Worm (Caenorhabditis elegans): ENCODE results near the gene Y32B12B.1.

The Y32B12B.1 gene

ce11 chrV:16570697-16571096 is 33.9 kb downstream of the Y32B12B.1 start, which contains the start of gene nhr-233:
nhr-233 (minus strand) TSS chrV:16570797.
- no peak for TF ChIP-seq lin-32 (GFP tag; optimal IDR thresholded peaks at IDR 0.05)
- no peak for TF ChIP-seq nhr-237 (tag; optimal IDR thresholded peaks at IDR 0.05)
- TF ChIP-seq nhr-76 (tag; optimal IDR thresholded peaks at IDR 0.05): no peak
- TF ChIP-seq bed-3 (GFP tag; optimal IDR thresholded peaks at IDR 0.05): no peak

ce11 chrV:16573168-16573567 is 36.4 kb downstream of the Y32B12B.1 start, which contains the start of gene str-149:
str-149 (plus strand) TSS chrV:16573468.
- TF ChIP-seq ces-1 (GFP tag; optimal IDR thresholded peaks at IDR 0.05): no peak
- no peak for TF ChIP-seq cnd-1 (tag; optimal IDR thresholded peaks at IDR 0.05)
- TF ChIP-seq unc-62 (GFP tag; optimal IDR thresholded peaks at IDR 0.05): no peak
- TF ChIP-seq ceh-83 (GFP tag; optimal IDR thresholded peaks at IDR 0.05): no peak
- no peak for TF ChIP-seq mab-5 (tag; optimal IDR thresholded peaks at IDR 0.05)
- TF ChIP-seq ceh-39 (tag; optimal IDR thresholded peaks at IDR 0.05): no peak
- no peak for TF ChIP-seq mls-2 (tag; optimal IDR thresholded peaks at IDR 0.05)
- no peak for TF ChIP-seq unc-39 (tag; optimal IDR thresholded peaks at IDR 0.05)
- TF ChIP-seq ham-2 (GFP tag; optimal IDR thresholded peaks at IDR 0.05): no peak
- no peak for TF ChIP-seq M03D4.4 (tag; optimal IDR thresholded peaks at IDR 0.05)
- no peak for TF ChIP-seq ztf-11 (tag; optimal IDR thresholded peaks at IDR 0.05)
- no peak for TF ChIP-seq lsy-2 (tag; optimal IDR thresholded peaks at IDR 0.05)
- no peak for TF ChIP-seq drap-1 (GFP tag; optimal IDR thresholded peaks at IDR 0.05)
- no peak for TF ChIP-seq nhr-2 (tag; optimal IDR thresholded peaks at IDR 0.05)
- TF ChIP-seq hlh-1 (tag; optimal IDR thresholded peaks at IDR 0.05): no peak
- TF ChIP-seq lin-13 (tag; optimal IDR thresholded peaks at IDR 0.05): no peak
- no peak for TF ChIP-seq mep-1 (tag; optimal IDR thresholded peaks at IDR 0.05)
- no peak for TF ChIP-seq elt-1 (tag; optimal IDR thresholded peaks at IDR 0.05; ENCODE audit: borderline replicate concordance, insufficient read depth)
- no peak for TF ChIP-seq tbx-8 (GFP tag; optimal IDR thresholded peaks at IDR 0.05)
- TF ChIP-seq nhr-12 (tag; optimal IDR thresholded peaks at IDR 0.05): no peak

DNA sequence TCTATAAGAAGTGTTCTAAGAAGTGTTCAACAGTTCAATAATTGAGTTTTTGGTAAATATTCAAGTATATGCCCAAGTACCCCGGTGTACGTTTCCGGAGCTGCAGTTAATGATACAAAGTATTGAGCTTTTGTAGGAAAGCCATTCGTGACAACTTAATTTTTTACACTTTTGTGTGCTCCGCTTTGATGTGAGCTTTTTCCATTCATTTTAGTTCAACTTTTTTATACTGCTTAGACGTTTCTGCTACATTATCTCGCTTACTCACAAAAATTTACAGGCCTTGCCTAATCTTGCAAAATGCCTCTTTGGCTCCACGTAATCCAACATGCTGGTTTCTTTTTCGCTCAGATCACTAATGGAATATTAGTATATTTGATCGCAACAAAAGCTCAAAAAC is 39.1 kb downstream of the Y32B12B.1 start, which contains the start of gene str-151:
TSS of gene str-151 (plus strand) at position 301 of the 400 bp plus-strand sequence.
- no peak for TF ChIP-seq snpc-4 (tag; optimal IDR thresholded peaks at IDR 0.05)
- TF ChIP-seq pha-4 (tag; optimal IDR thresholded peaks at IDR 0.05): no peak
- TF ChIP-seq mab-5 (tag; optimal IDR thresholded peaks at IDR 0.05): no peak
- TF ChIP-seq nhr-12 (tag; optimal IDR thresholded peaks at IDR 0.05): no peak
- no peak for TF ChIP-seq nhr-2 (tag; optimal IDR thresholded peaks at IDR 0.05)
- no peak for TF ChIP-seq sptf-1 (tag; optimal IDR thresholded peaks at IDR 0.05)
- no peak for TF ChIP-seq ceh-83 (GFP tag; optimal IDR thresholded peaks at IDR 0.05)
- TF ChIP-seq nhr-76 (tag; optimal IDR thresholded peaks at IDR 0.05): no peak
- TF ChIP-seq nhr-237 (tag; optimal IDR thresholded peaks at IDR 0.05): no peak
- no peak for TF ChIP-seq unc-39 (tag; optimal IDR thresholded peaks at IDR 0.05)
- no peak for TF ChIP-seq lsy-2 (tag; optimal IDR thresholded peaks at IDR 0.05)
- no peak for TF ChIP-seq zip-8 (tag; optimal IDR thresholded peaks at IDR 0.05)
- no peak for TF ChIP-seq M03D4.4 (tag; optimal IDR thresholded peaks at IDR 0.05)
- no peak for TF ChIP-seq mls-2 (tag; optimal IDR thresholded peaks at IDR 0.05)
- no peak for TF ChIP-seq tbx-8 (GFP tag; optimal IDR thresholded peaks at IDR 0.05)
- no peak for TF ChIP-seq bed-3 (GFP tag; optimal IDR thresholded peaks at IDR 0.05)
- no peak for TF ChIP-seq elt-3 (tag; optimal IDR thresholded peaks at IDR 0.05)
- TF ChIP-seq unc-120 (tag; optimal IDR thresholded peaks at IDR 0.05; ENCODE audit: poor library complexity, severe bottlenecking): no peak
- no peak for TF ChIP-seq hlh-1 (tag; optimal IDR thresholded peaks at IDR 0.05)

DNA sequence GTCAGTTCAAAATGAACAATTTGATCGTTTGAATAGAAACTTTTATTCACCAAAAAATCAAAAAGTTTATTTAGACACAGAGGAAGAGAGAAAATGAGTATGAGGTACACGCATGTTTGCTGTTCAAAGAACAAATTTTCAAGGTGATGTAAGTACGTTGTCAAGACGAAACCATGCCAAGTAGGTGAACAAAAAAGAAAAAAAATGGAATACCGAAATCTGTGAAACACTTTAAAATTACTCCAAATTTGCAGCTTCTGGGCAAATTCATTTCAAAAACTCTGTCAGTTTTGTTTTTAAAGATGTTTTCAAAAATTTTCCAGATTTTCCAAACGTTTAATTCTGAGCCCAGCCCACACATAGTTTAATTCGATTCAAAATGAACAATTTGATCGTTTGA is 43.6 kb downstream of the Y32B12B.1 start, which contains the start of gene nhr-271:
TSS of gene nhr-271 (minus strand) at position 101 of the 400 bp plus-strand sequence.
- no peak for TF ChIP-seq M03D4.4 (tag; optimal IDR thresholded peaks at IDR 0.05)
- no peak for TF ChIP-seq elt-1 (tag; optimal IDR thresholded peaks at IDR 0.05; ENCODE audit: borderline replicate concordance, insufficient read depth)
- no peak for TF ChIP-seq nhr-76 (tag; optimal IDR thresholded peaks at IDR 0.05)

- TF ChIP-seq ceh-83 (GFP tag; optimal IDR thresholded peaks at IDR 0.05): no peak
- TF ChIP-seq drap-1 (GFP tag; optimal IDR thresholded peaks at IDR 0.05): no peak
- no peak for TF ChIP-seq sptf-1 (tag; optimal IDR thresholded peaks at IDR 0.05)
- no peak for TF ChIP-seq ceh-39 (tag; optimal IDR thresholded peaks at IDR 0.05)
- no peak for TF ChIP-seq nhr-12 (tag; optimal IDR thresholded peaks at IDR 0.05)
- no peak for TF ChIP-seq snpc-4 (tag; optimal IDR thresholded peaks at IDR 0.05)
- no peak for TF ChIP-seq nhr-28 (tag; optimal IDR thresholded peaks at IDR 0.05)
- TF ChIP-seq mab-5 (tag; optimal IDR thresholded peaks at IDR 0.05): no peak
- no peak for TF ChIP-seq sem-2 (GFP tag; optimal IDR thresholded peaks at IDR 0.05)
- TF ChIP-seq bed-3 (GFP tag; optimal IDR thresholded peaks at IDR 0.05): no peak
- no peak for TF ChIP-seq unc-120 (tag; optimal IDR thresholded peaks at IDR 0.05; ENCODE audit: poor library complexity, severe bottlenecking)
- no peak for TF ChIP-seq lsy-2 (tag; optimal IDR thresholded peaks at IDR 0.05)
- TF ChIP-seq mep-1 (tag; optimal IDR thresholded peaks at IDR 0.05): no peak
- TF ChIP-seq zip-8 (tag; optimal IDR thresholded peaks at IDR 0.05): no peak
- TF ChIP-seq nhr-237 (tag; optimal IDR thresholded peaks at IDR 0.05): no peak
- no peak for TF ChIP-seq ztf-11 (tag; optimal IDR thresholded peaks at IDR 0.05)
Observed at ce11 chrV:16581061-16581460, 44.3 kb downstream of the Y32B12B.1 start.

Measured in whole organism, mixed stage, embryonic.